Worm (Caenorhabditis elegans) whole organism, L4 larva: Measurements from ENCODE around the gene H25K10.1.

ENCODE experiments used
- Y105C5A.15 ChIP-seq: fragments of 200-800 bp; sonication (Bioruptor generic); IDR thresholded peaks from 2 replicates; pipeline ENCODE4 v1.3.6; 2022; ENCODE audit warnings: missing genetic modification characterization, missing compliant biosample characterization
- Y48G9A.11 ChIP-seq: fragments of 200-800 bp; sonication (Bioruptor generic); IDR thresholded peaks from 2 replicates; pipeline ENCODE4 v1.3.6; 2022; ENCODE audit warnings: missing genetic modification reagents, missing genetic modification characterization, missing compliant biosample characterization
- Y5F2A.4 ChIP-seq: fragments of 200-800 bp; sonication (Bioruptor generic); optimal IDR thresholded peaks from 2 replicates; lab custom pipeline; 2018; ENCODE audit warnings: mild to moderate bottlenecking, missing genetic modification characterization, missing compliant biosample characterization
- Y75B8A.6 ChIP-seq: fragments of 200-800 bp; sonication (Bioruptor generic); IDR thresholded peaks from 2 replicates; pipeline ENCODE4 v1.3.6; 2022; ENCODE audit warnings: missing genetic modification reagents, missing genetic modification characterization, missing compliant biosample characterization
- aha-1 ChIP-seq: fragments of 150-350 bp; peaks from one replicate; lab custom pipeline; 2014; ENCODE audit warnings: missing biosample characterization, missing genetic modification characterization
- ama-1 ChIP-seq: fragments of 150-350 bp; optimal IDR thresholded peaks from 2 replicates; lab custom pipeline; 2014; ENCODE audit warnings: inconsistent platforms, mixed read lengths
- attf-4 ChIP-seq: sonication (generic microtip); optimal IDR thresholded peaks from 3 replicates; lab custom pipeline; 2017; ENCODE audit warnings: missing biosample characterization, missing genetic modification characterization
- ceh-20 ChIP-seq: fragments of 200-800 bp; sonication (Bioruptor generic); IDR thresholded peaks from 2 replicates; pipeline ENCODE4 v1.3.6; 2022; ENCODE audit warnings: missing genetic modification reagents, missing genetic modification characterization, missing compliant biosample characterization
- ceh-62 ChIP-seq: sonication (generic microtip); optimal IDR thresholded peaks from 2 replicates; lab custom pipeline; 2017; ENCODE audit warnings: missing biosample characterization, missing genetic modification characterization
- ceh-82 ChIP-seq: sonication (generic microtip); optimal IDR thresholded peaks from 2 replicates; lab custom pipeline; 2017; ENCODE audit warnings: missing biosample characterization, missing genetic modification characterization
- ces-1 ChIP-seq: fragments of 150-350 bp; sonication (generic microtip); optimal IDR thresholded peaks from 4 replicates; lab custom pipeline; 2014; ENCODE audit warnings: missing biosample characterization, missing genetic modification reagents, missing genetic modification characterization
- daf-16 ChIP-seq, 3 experiments: sonication (generic microtip); optimal IDR thresholded peaks; 2 replicates each; lab custom pipeline; 2016 to 2017; ENCODE audit warnings: missing genetic modification characterization in 3 of 3, missing genetic modification reagents in 3 of 3, mild to moderate bottlenecking in 2 of 3, missing compliant biosample characterization in 2 of 3, missing biosample characterization in 1 of 3, moderate library complexity in 1 of 3
- daf-8 ChIP-seq: fragments of 200-800 bp; sonication (Bioruptor generic); IDR thresholded peaks from 2 replicates; pipeline ENCODE4 v1.3.6; 2022; ENCODE audit warnings: missing genetic modification characterization, missing compliant biosample characterization
- dmd-6 ChIP-seq: fragments of 200-800 bp; sonication (Bioruptor generic); IDR thresholded peaks from 2 replicates; pipeline ENCODE4 v1.3.6; 2022; ENCODE audit warnings: missing genetic modification reagents, missing genetic modification characterization, missing compliant biosample characterization
- dmd-8 ChIP-seq: fragments of 200-800 bp; sonication (Bioruptor generic); IDR thresholded peaks from 2 replicates; pipeline ENCODE4 v1.3.6; 2022; ENCODE audit warnings: missing genetic modification characterization, missing compliant biosample characterization
- duxl-1 ChIP-seq: sonication (generic microtip); optimal IDR thresholded peaks from 2 replicates; lab custom pipeline; 2016; ENCODE audit warnings: mild to moderate bottlenecking, missing genetic modification characterization, moderate library complexity, missing compliant biosample characterization; ENCODE audit not compliant: poor library complexity
- dve-1 ChIP-seq: sonication (generic microtip); optimal IDR thresholded peaks from 2 replicates; lab custom pipeline; 2017; ENCODE audit warnings: antibody characterized with exemption, mild to moderate bottlenecking, missing genetic modification characterization, missing compliant biosample characterization; ENCODE audit not compliant: insufficient read depth
- fkh-10 ChIP-seq: fragments of 150-350 bp; optimal IDR thresholded peaks from 2 replicates; lab custom pipeline; 2014; ENCODE audit warnings: missing biosample characterization, missing genetic modification reagents, missing genetic modification characterization
- fos-1 ChIP-seq: fragments of 150-350 bp; optimal IDR thresholded peaks from 2 replicates; lab custom pipeline; 2014; ENCODE audit warnings: missing biosample characterization, missing genetic modification characterization
- hif-1 ChIP-seq, 2 experiments: sonication (generic microtip); optimal IDR thresholded peaks; 2 replicates each; lab custom pipeline; 2016 to 2017; ENCODE audit warnings: missing compliant biosample characterization in 2 of 2, missing genetic modification characterization in 2 of 2, missing genetic modification reagents in 2 of 2, missing genotype in 2 of 2, mild to moderate bottlenecking in 1 of 2
- hlh-11 ChIP-seq: fragments of 200-800 bp; sonication (Bioruptor generic); optimal IDR thresholded peaks from 2 replicates; lab custom pipeline; 2018; ENCODE audit warnings: mild to moderate bottlenecking, missing genetic modification characterization, missing compliant biosample characterization
- hlh-30 ChIP-seq: sonication (generic microtip); optimal IDR thresholded peaks from 2 replicates; lab custom pipeline; 2017; ENCODE audit warnings: antibody characterized with exemption, mild to moderate bottlenecking, missing genetic modification characterization, missing compliant biosample characterization; ENCODE audit not compliant: insufficient read depth
- lin-1 ChIP-seq: fragments of 200-800 bp; sonication (Bioruptor generic); IDR thresholded peaks from 2 replicates; pipeline ENCODE4 v1.3.6; 2022; ENCODE audit warnings: missing genetic modification reagents, missing genetic modification characterization, missing compliant biosample characterization
- lin-13 ChIP-seq: fragments of 150-350 bp; optimal IDR thresholded peaks from 2 replicates; lab custom pipeline; 2014; ENCODE audit warnings: missing biosample characterization, missing genetic modification reagents, missing genetic modification characterization
- lin-29 ChIP-seq: fragments of 200-800 bp; sonication (Bioruptor generic); IDR thresholded peaks from 2 replicates; pipeline ENCODE4 v1.3.6; 2022; ENCODE audit warnings: missing genetic modification reagents, missing genetic modification characterization, missing compliant biosample characterization
- lin-39 ChIP-seq: fragments of 150-350 bp; optimal IDR thresholded peaks from 2 replicates; lab custom pipeline; 2014; ENCODE audit warnings: missing biosample characterization, missing genetic modification reagents, missing genetic modification characterization
- lsy-2 ChIP-seq, 2 experiments: fragments of 150-350 bp in 1 of 2; sonication (generic microtip) in 1 of 2; optimal IDR thresholded peaks; 2 replicates each; lab custom pipeline; 2014 to 2017; ENCODE audit warnings: missing biosample characterization in 2 of 2, missing genetic modification characterization in 2 of 2
- mdl-1 ChIP-seq, 2 experiments: fragments of 150-350 bp in 1 of 2; sonication (generic microtip) in 1 of 2; optimal IDR thresholded peaks; 2 replicates each; lab custom pipeline; 2014 to 2017; ENCODE audit warnings: missing biosample characterization in 2 of 2, missing genetic modification characterization in 2 of 2
- mdt-29 ChIP-seq: fragments of 200-800 bp; sonication (Bioruptor generic); IDR thresholded peaks from 2 replicates; pipeline ENCODE4 v1.3.6; 2022; ENCODE audit warnings: missing genetic modification reagents, missing genetic modification characterization, missing compliant biosample characterization
- mep-1 ChIP-seq: fragments of 150-350 bp; sonication (generic microtip); optimal IDR thresholded peaks from 3 replicates; lab custom pipeline; 2014; ENCODE audit warnings: missing biosample characterization, missing genetic modification characterization
- mes-2 ChIP-seq: sonication (generic microtip); optimal IDR thresholded peaks from 2 replicates; lab custom pipeline; 2016; ENCODE audit warnings: missing genotype, mild to moderate bottlenecking, missing genetic modification characterization, missing compliant biosample characterization; ENCODE audit not compliant: poor library complexity, severe bottlenecking
- nhr-102 ChIP-seq: sonication (generic microtip); optimal IDR thresholded peaks from 2 replicates; lab custom pipeline; 2016; ENCODE audit warnings: mild to moderate bottlenecking, missing genetic modification characterization, moderate library complexity, missing compliant biosample characterization
- nhr-11 ChIP-seq: fragments of 150-350 bp; optimal IDR thresholded peaks from 2 replicates; lab custom pipeline; 2014; ENCODE audit warnings: missing biosample characterization, missing genetic modification characterization
- nhr-28 ChIP-seq: fragments of 150-350 bp; optimal IDR thresholded peaks from 2 replicates; lab custom pipeline; 2014; ENCODE audit warnings: missing biosample characterization, missing genetic modification characterization
- nhr-48 ChIP-seq: sonication (generic microtip); optimal IDR thresholded peaks from 2 replicates; lab custom pipeline; 2016; ENCODE audit warnings: mild to moderate bottlenecking, missing genetic modification characterization, missing compliant biosample characterization
- nhr-76 ChIP-seq: fragments of 150-350 bp; optimal IDR thresholded peaks from 2 replicates; lab custom pipeline; 2014; ENCODE audit warnings: missing biosample characterization, missing genetic modification characterization
- pha-4 ChIP-seq, 2 experiments: fragments of 150-350 bp in 1 of 2; fragments of 200-800 bp in 1 of 2; sonication (Bioruptor generic) in 1 of 2; IDR thresholded peaks in 1 of 2; optimal IDR thresholded peaks in 1 of 2; 2 replicates each; pipeline versions ENCODE4 v1.3.6 to Lab custom; 2014 to 2022; ENCODE audit warnings: missing genetic modification characterization in 2 of 2, missing genetic modification reagents in 2 of 2, missing biosample characterization in 1 of 2, missing compliant biosample characterization in 1 of 2
- php-3 ChIP-seq: fragments of 200-800 bp; sonication (Bioruptor generic); IDR thresholded peaks from 2 replicates; pipeline ENCODE4 v1.3.6; 2022; ENCODE audit warnings: missing genetic modification reagents, missing genetic modification characterization, missing compliant biosample characterization
- pqm-1 ChIP-seq: sonication (generic microtip); optimal IDR thresholded peaks from 2 replicates; lab custom pipeline; 2017; ENCODE audit warnings: missing biosample characterization, missing genetic modification characterization
- rbr-2 ChIP-seq: sonication (generic microtip); optimal IDR thresholded peaks from 2 replicates; lab custom pipeline; 2016; ENCODE audit warnings: missing genotype, missing genetic modification characterization, missing compliant biosample characterization
- tag-97 ChIP-seq: fragments of 200-800 bp; sonication (Bioruptor generic); IDR thresholded peaks from 2 replicates; pipeline ENCODE4 v1.3.6; 2022; ENCODE audit warnings: missing genetic modification characterization, missing compliant biosample characterization
- tra-1 ChIP-seq: fragments of 200-800 bp; sonication (Bioruptor generic); IDR thresholded peaks from 2 replicates; pipeline ENCODE4 v1.3.6; 2022; ENCODE audit warnings: missing genetic modification reagents, missing genetic modification characterization, missing compliant biosample characterization
- unc-39 ChIP-seq: sonication (generic microtip); optimal IDR thresholded peaks from 2 replicates; lab custom pipeline; 2017; ENCODE audit warnings: missing biosample characterization, missing genetic modification characterization
- zfp-2 ChIP-seq: sonication (generic microtip); optimal IDR thresholded peaks from 2 replicates; lab custom pipeline; 2016; ENCODE audit warnings: mild to moderate bottlenecking, missing genetic modification characterization, missing compliant biosample characterization
- zfp-3 ChIP-seq: fragments of 200-800 bp; sonication (Bioruptor generic); conservative IDR thresholded peaks from 2 replicates; pipeline ENCODE4 v1.3.6; 2022; ENCODE audit warnings: missing genetic modification reagents, missing genetic modification characterization, missing compliant biosample characterization
- zip-2 ChIP-seq: fragments of 150-350 bp; optimal IDR thresholded peaks from 2 replicates; lab custom pipeline; 2014; ENCODE audit warnings: missing biosample characterization, missing genetic modification characterization
- ztf-7 ChIP-seq: fragments of 150-350 bp; optimal IDR thresholded peaks from 2 replicates; lab custom pipeline; 2014; ENCODE audit warnings: missing biosample characterization, missing genetic modification characterization

H25K10.1 gene

DNA sequence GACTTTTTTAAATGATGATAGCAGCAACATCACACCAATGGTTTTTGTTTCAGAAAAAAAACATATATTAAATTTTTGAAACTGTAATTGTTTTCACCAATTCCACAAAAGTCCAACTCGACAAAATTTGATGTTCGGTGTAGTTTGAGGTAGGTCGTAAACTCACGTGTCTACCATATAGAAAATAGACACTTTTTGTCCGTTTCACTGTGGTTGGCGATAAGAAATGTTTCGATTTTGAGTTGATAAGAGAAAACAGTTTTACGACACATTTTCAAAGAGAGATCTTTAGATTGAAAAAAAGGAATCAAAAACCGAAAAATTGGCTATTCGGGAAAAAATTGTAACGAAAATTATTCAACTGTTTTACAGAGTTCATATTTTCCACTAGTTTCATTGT, 23.7 kb upstream of the H25K10.1 start (continued):
- TF ChIP-seq php-3 (GFP tag; lab: Robert Waterston, UW) (0 out of 2 replicates have a peak, but pooled peaks have one; percentile 44), nhr-28 (tag; lab: Kevin White, UChicago) (peak; percentile 82), pha-4 (GFP tag; IDR thresholded peaks at IDR 0.05; lab: Robert Waterston, UW) (no peak), pha-4 (tag; optimal IDR thresholded peaks at IDR 0.05; lab: Kevin White, UChicago) (no peak), ceh-82 (no peak), fos-1 (tag; lab: Kevin White, UChicago) (no peak), Y48G9A.11 (no peak), zfp-2 (tag; lab: Kevin White, UChicago) (no peak), attf-4 (no peak), duxl-1 (tag; lab: Kevin White, UChicago) (no peak), tag-97 (no peak), lin-13 (GFP tag; lab: Kevin White, UChicago) (no peak), mes-2 (tag; lab: Kevin White, UChicago) (no peak), dmd-6 (GFP tag; lab: Robert Waterston, UW) (peak; percentile 95), aha-1 (tag; lab: Kevin White, UChicago) (peak; percentile 14), tra-1 (GFP tag; lab: Robert Waterston, UW) (no peak), dve-1 (tag; lab: Kevin White, UChicago) (peak; percentile 76), zfp-3 (GFP tag; lab: Robert Waterston, UW) (no peak), nhr-48 (no peak), mep-1 (tag; lab: Kevin White, UChicago) (no peak), daf-8 (no peak), nhr-76 (no peak), Y105C5A.15 (GFP tag; lab: Robert Waterston, UW) (no peak), lin-39 (tag; lab: Kevin White, UChicago) (no peak), hif-1 (tag; optimal IDR thresholded peaks at IDR 0.05; lab: Kevin White, UChicago) (no peak), hlh-11 (tag; lab: Kevin White, UChicago) (peak; percentile 55), ceh-62 (tag; lab: Kevin White, UChicago) (no peak), hlh-30 (peak; percentile 37), lin-29 (GFP tag; lab: Robert Waterston, UW) (no peak), dmd-8 (no peak), pqm-1 (peak; percentile 64), Y5F2A.4 (GFP tag; lab: Kevin White, UChicago) (no peak), Y75B8A.6 (GFP tag; lab: Robert Waterston, UW) (no peak), nhr-11 (tag; lab: Kevin White, UChicago) (no peak), mdl-1 (tag; optimal IDR thresholded peaks at IDR 0.05; lab: Kevin White, UChicago) (peak in 1 of 2 experiments; percentile 69), nhr-102 (tag; lab: Kevin White, UChicago) (no peak), unc-39 (tag; lab: Kevin White, UChicago) (no peak), mdt-29 (GFP tag; lab: Robert Waterston, UW) (no peak), ces-1 (GFP tag; lab: Kevin White, UChicago) (no peak), lin-1 (GFP tag; lab: Robert Waterston, UW) (no peak), ztf-7 (tag; lab: Kevin White, UChicago) (no peak), lsy-2 (tag; optimal IDR thresholded peaks at IDR 0.05; lab: Kevin White, UChicago) (peak in 1 of 2 experiments; percentile 8), zip-2 (tag; lab: Kevin White, UChicago) (no peak), ceh-20 (GFP tag; lab: Robert Waterston, UW) (no peak), rbr-2 (tag; lab: Kevin White, UChicago) (no peak), ama-1 (no peak), daf-16 (GFP tag; optimal IDR thresholded peaks at IDR 0.05; lab: Kevin White, UChicago) (no peak), daf-16 (tag; optimal IDR thresholded peaks at IDR 0.05; lab: Kevin White, UChicago) (peak; percentile 92), fkh-10 (no peak)
